Fruit fly (Drosophila melanogaster) whole organism, embryonic: ENCODE measurements around the gene SKIP.

Experiments
- Awh ChIP-seq: fragments of 200-800 bp; sonication (Bioruptor generic); IDR thresholded peaks from 2 replicates; pipeline ENCODE4, ENCODE4 v1.3.6; 2022; ENCODE audit warnings: missing biosample characterization, missing genetic modification characterization
- Blimp-1 ChIP-seq: fragments of 200-800 bp; sonication (Bioruptor generic); optimal IDR thresholded peaks from 3 replicates; lab custom pipeline; 2018; ENCODE audit warnings: missing biosample characterization, missing genetic modification characterization, mild to moderate bottlenecking, moderate library complexity, missing genetic modification reagents
- CG10274 ChIP-seq: fragments of 200-800 bp; sonication (Bioruptor generic); optimal IDR thresholded peaks from 3 replicates; lab custom pipeline; 2017; ENCODE audit warnings: missing biosample characterization, mild to moderate bottlenecking, missing genetic modification characterization
- CG11247 ChIP-seq: fragments of 200-800 bp; sonication (Bioruptor generic); IDR thresholded peaks from 2 replicates; pipeline ENCODE4 v1.3.6; 2022; ENCODE audit warnings: missing biosample characterization, missing genetic modification characterization
- CG11560 ChIP-seq: fragments of 200-800 bp; sonication (Bioruptor generic); IDR thresholded peaks from 3 replicates; pipeline ENCODE4 v1.3.6; 2022; ENCODE audit warnings: missing biosample characterization, missing genetic modification characterization
- CG12299 ChIP-seq: fragments of 200-800 bp; sonication (Bioruptor generic); optimal IDR thresholded peaks from 2 replicates; lab custom pipeline; 2018; ENCODE audit warnings: missing biosample characterization, mild to moderate bottlenecking, missing genetic modification characterization
- CG1233 ChIP-seq: fragments of 200-800 bp; sonication (Bioruptor generic); optimal IDR thresholded peaks from 4 replicates; lab custom pipeline; 2018; ENCODE audit warnings: missing biosample characterization, mild to moderate bottlenecking, missing genetic modification characterization
- CG12769 ChIP-seq: fragments of 200-800 bp; sonication (Bioruptor generic); optimal IDR thresholded peaks from 2 replicates; lab custom pipeline; 2019; ENCODE audit warnings: missing biosample characterization, mild to moderate bottlenecking, missing genetic modification characterization, moderate library complexity
- CG14050 ChIP-seq: fragments of 200-800 bp; sonication (Bioruptor generic); IDR thresholded peaks from 3 replicates; pipeline ENCODE4 v1.3.6; 2022; ENCODE audit warnings: missing biosample characterization, missing genetic modification characterization
- CG15479 ChIP-seq: fragments of 200-800 bp; sonication (Bioruptor generic); optimal IDR thresholded peaks from 3 replicates; lab custom pipeline; 2019; ENCODE audit warnings: missing biosample characterization, mild to moderate bottlenecking, missing genetic modification characterization, moderate library complexity
- CG15601 ChIP-seq: fragments of 200-800 bp; sonication (Bioruptor generic); optimal IDR thresholded peaks from 3 replicates; lab custom pipeline; 2019; ENCODE audit warnings: missing biosample characterization, mild to moderate bottlenecking, missing genetic modification characterization, moderate library complexity
- CG16813 ChIP-seq: fragments of 200-800 bp; sonication (Bioruptor generic); IDR thresholded peaks from 3 replicates; pipeline ENCODE4 v1.3.6; 2022; ENCODE audit warnings: missing biosample characterization, missing genetic modification characterization; ENCODE audit not compliant: partially characterized antibody
- CG2199 ChIP-seq: fragments of 200-800 bp; sonication (Bioruptor generic); IDR thresholded peaks from 3 replicates; pipeline ENCODE4 v1.3.6; 2022; ENCODE audit warnings: missing biosample characterization, missing genetic modification characterization
- CG2712 ChIP-seq: fragments of 200-800 bp; optimal IDR thresholded peaks from 3 replicates; lab custom pipeline; 2019; ENCODE audit warnings: missing biosample characterization, mild to moderate bottlenecking, missing genetic modification characterization, moderate library complexity
- CG31365 ChIP-seq: fragments of 200-800 bp; sonication (Bioruptor generic); optimal IDR thresholded peaks from 2 replicates; lab custom pipeline; 2018; ENCODE audit warnings: missing biosample characterization, mild to moderate bottlenecking, missing genetic modification characterization
- CG32767 ChIP-seq: fragments of 200-800 bp; sonication (Bioruptor generic); IDR thresholded peaks from 2 replicates; pipeline ENCODE4 v1.3.6; 2022; ENCODE audit warnings: missing biosample characterization, missing genetic modification characterization
- CG32772 ChIP-seq: fragments of 200-800 bp; sonication (Bioruptor generic); IDR thresholded peaks from 2 replicates; pipeline ENCODE4 v1.3.6; 2022; ENCODE audit warnings: missing biosample characterization, missing genetic modification characterization
- CG4707 ChIP-seq: fragments of 200-800 bp; sonication (Bioruptor generic); optimal IDR thresholded peaks from 2 replicates; lab custom pipeline; 2018; ENCODE audit warnings: missing biosample characterization, mild to moderate bottlenecking, missing genetic modification characterization, moderate library complexity
- CG7556 ChIP-seq: fragments of 200-800 bp; sonication (Bioruptor generic); optimal IDR thresholded peaks from 2 replicates; lab custom pipeline; 2017; ENCODE audit warnings: missing biosample characterization, mild to moderate bottlenecking, missing genetic modification characterization
- D19B ChIP-seq: fragments of 200-800 bp; sonication (Bioruptor generic); optimal IDR thresholded peaks from 2 replicates; lab custom pipeline; 2017; ENCODE audit warnings: missing biosample characterization, mild to moderate bottlenecking, missing genetic modification characterization
- Dek ChIP-seq: fragments of 200-800 bp; sonication (Bioruptor generic); optimal IDR thresholded peaks from 3 replicates; lab custom pipeline; 2019; ENCODE audit warnings: missing biosample characterization, mild to moderate bottlenecking, missing genetic modification characterization, moderate library complexity
- Dll ChIP-seq: fragments of 200-800 bp; sonication (Bioruptor generic); IDR thresholded peaks from 4 replicates; pipeline ENCODE4 v1.3.6; 2022; ENCODE audit warnings: missing biosample characterization, missing genetic modification characterization; ENCODE audit not compliant: partially characterized antibody
- Fer1 ChIP-seq: fragments of 200-800 bp; sonication (Bioruptor generic); optimal IDR thresholded peaks from 2 replicates; lab custom pipeline; 2017; ENCODE audit warnings: missing biosample characterization, mild to moderate bottlenecking, missing genetic modification characterization
- Hr39 ChIP-seq: fragments of >200 bp; optimal IDR thresholded peaks from 2 replicates; lab custom pipeline; 2017
- Hr78 ChIP-seq, 2 experiments: fragments of 200-800 bp in 1 of 2; fragments of >200 bp in 1 of 2; sonication (Bioruptor generic) in 1 of 2; optimal IDR thresholded peaks; 2 replicates each; lab custom pipeline; 2017 to 2019; ENCODE audit warnings: missing biosample characterization in 2 of 2, missing genetic modification characterization in 2 of 2, mild to moderate bottlenecking in 1 of 2, moderate library complexity in 1 of 2
- Mad ChIP-seq: fragments of 200-800 bp; sonication (Bioruptor generic); optimal IDR thresholded peaks from 2 replicates; lab custom pipeline; 2016; ENCODE audit warnings: missing biosample characterization, missing genetic modification characterization
- NC2α ChIP-seq: fragments of 200-800 bp; sonication (Bioruptor generic); optimal IDR thresholded peaks from 2 replicates; lab custom pipeline; 2016; ENCODE audit warnings: missing biosample characterization, missing genetic modification characterization
- NK7.1 ChIP-seq: fragments of 200-800 bp; sonication (Bioruptor generic); optimal IDR thresholded peaks from 3 replicates; lab custom pipeline; 2016; ENCODE audit warnings: missing biosample characterization, missing genetic modification characterization
- Nf-YC ChIP-seq: fragments of 200-800 bp; optimal IDR thresholded peaks from 3 replicates; lab custom pipeline; 2019; ENCODE audit warnings: missing biosample characterization, mild to moderate bottlenecking, missing genetic modification characterization, moderate library complexity
- Poxn ChIP-seq: fragments of 200-800 bp; sonication (Bioruptor generic); IDR thresholded peaks from 2 replicates; pipeline ENCODE4 v1.3.6; 2022; ENCODE audit warnings: missing biosample characterization, missing genetic modification characterization
- Taf1 ChIP-seq: fragments of 200-800 bp; sonication (Bioruptor generic); IDR thresholded peaks from 2 replicates; pipeline ENCODE4 v1.3.6; 2022; ENCODE audit warnings: missing biosample characterization, missing genetic modification characterization
- aop ChIP-seq: fragments of 200-800 bp; sonication (Bioruptor generic); IDR thresholded peaks from 2 replicates; pipeline ENCODE4 v1.3.6; 2022; ENCODE audit warnings: missing biosample characterization, missing genetic modification characterization
- ap ChIP-seq: fragments of 200-800 bp; sonication (Bioruptor generic); IDR thresholded peaks from 2 replicates; pipeline ENCODE4 v1.3.6; 2022; ENCODE audit warnings: missing biosample characterization, missing genetic modification characterization
- br ChIP-seq: fragments of >200 bp; optimal IDR thresholded peaks from 2 replicates; lab custom pipeline; 2017
- cg ChIP-seq: fragments of 200-800 bp; sonication (Bioruptor generic); optimal IDR thresholded peaks from 3 replicates; lab custom pipeline; 2019; ENCODE audit warnings: missing biosample characterization, mild to moderate bottlenecking, missing genetic modification characterization, moderate library complexity
- chif ChIP-seq, 2 experiments: fragments of 200-800 bp; sonication (Bioruptor generic); optimal IDR thresholded peaks; 3 replicates each; lab custom pipeline; 2016; ENCODE audit warnings: missing biosample characterization in 2 of 2, missing genetic modification characterization in 2 of 2
- chinmo ChIP-seq: fragments of 200-800 bp; sonication (Bioruptor generic); IDR thresholded peaks from 4 replicates; pipeline ENCODE4 v1.3.6; 2022; ENCODE audit warnings: missing biosample characterization, missing genetic modification characterization; ENCODE audit not compliant: partially characterized antibody
- exex ChIP-seq: fragments of 200-800 bp; sonication (Bioruptor generic); optimal IDR thresholded peaks from 4 replicates; lab custom pipeline; 2018; ENCODE audit warnings: missing biosample characterization, mild to moderate bottlenecking, missing genetic modification characterization, moderate library complexity
- fd3F ChIP-seq: fragments of 200-800 bp; sonication (Bioruptor generic); optimal IDR thresholded peaks from 2 replicates; lab custom pipeline; 2018; ENCODE audit warnings: missing biosample characterization, mild to moderate bottlenecking, missing genetic modification characterization, moderate library complexity
- grn ChIP-seq: fragments of 200-800 bp; sonication (Bioruptor generic); optimal IDR thresholded peaks from 3 replicates; lab custom pipeline; 2017; ENCODE audit warnings: missing biosample characterization, missing genetic modification characterization
- jing ChIP-seq: fragments of 200-800 bp; sonication (Bioruptor generic); optimal IDR thresholded peaks from 2 replicates; lab custom pipeline; 2018; ENCODE audit warnings: missing biosample characterization, mild to moderate bottlenecking, missing genetic modification characterization
- lab ChIP-seq: fragments of 200-800 bp; sonication (Bioruptor generic); optimal IDR thresholded peaks from 3 replicates; lab custom pipeline; 2017; ENCODE audit warnings: missing biosample characterization, missing genetic modification characterization, mild to moderate bottlenecking, moderate library complexity, missing genetic modification reagents
- lmd ChIP-seq: fragments of 200-800 bp; sonication (Bioruptor generic); IDR thresholded peaks from 2 replicates; pipeline ENCODE4 v1.3.6; 2022; ENCODE audit warnings: missing biosample characterization, missing genetic modification characterization
- lov ChIP-seq, 2 experiments: fragments of 200-800 bp in 1 of 2; fragments of >200 bp in 1 of 2; sonication (Bioruptor generic) in 1 of 2; IDR thresholded peaks in 1 of 2; optimal IDR thresholded peaks in 1 of 2; 2 replicates in 1 of 2; 3 replicates in 1 of 2; pipeline versions ENCODE4 v1.3.6 to Lab custom; 2017 to 2022; ENCODE audit warnings: missing biosample characterization in 1 of 2, missing genetic modification characterization in 1 of 2
- oc ChIP-seq: fragments of 200-800 bp; sonication (Bioruptor generic); optimal IDR thresholded peaks from 2 replicates; lab custom pipeline; 2018; ENCODE audit warnings: missing biosample characterization, mild to moderate bottlenecking, missing genetic modification characterization, moderate library complexity
- tap ChIP-seq: fragments of 200-800 bp; optimal IDR thresholded peaks from 3 replicates; lab custom pipeline; 2019; ENCODE audit warnings: missing biosample characterization, mild to moderate bottlenecking, missing genetic modification characterization, moderate library complexity
- trem ChIP-seq: fragments of 200-800 bp; optimal IDR thresholded peaks from 3 replicates; lab custom pipeline; 2019; ENCODE audit warnings: missing biosample characterization, mild to moderate bottlenecking, missing genetic modification characterization, moderate library complexity
- twi ChIP-seq: fragments of 200-800 bp; optimal IDR thresholded peaks from 2 replicates; lab custom pipeline; 2019; ENCODE audit warnings: missing biosample characterization, mild to moderate bottlenecking, missing genetic modification characterization, moderate library complexity
- vvl ChIP-seq: fragments of 200-800 bp; sonication (Bioruptor generic); IDR thresholded peaks from 2 replicates; pipeline ENCODE4 v1.3.6; 2022; ENCODE audit warnings: missing biosample characterization, missing genetic modification characterization

The SKIP gene

DNA sequence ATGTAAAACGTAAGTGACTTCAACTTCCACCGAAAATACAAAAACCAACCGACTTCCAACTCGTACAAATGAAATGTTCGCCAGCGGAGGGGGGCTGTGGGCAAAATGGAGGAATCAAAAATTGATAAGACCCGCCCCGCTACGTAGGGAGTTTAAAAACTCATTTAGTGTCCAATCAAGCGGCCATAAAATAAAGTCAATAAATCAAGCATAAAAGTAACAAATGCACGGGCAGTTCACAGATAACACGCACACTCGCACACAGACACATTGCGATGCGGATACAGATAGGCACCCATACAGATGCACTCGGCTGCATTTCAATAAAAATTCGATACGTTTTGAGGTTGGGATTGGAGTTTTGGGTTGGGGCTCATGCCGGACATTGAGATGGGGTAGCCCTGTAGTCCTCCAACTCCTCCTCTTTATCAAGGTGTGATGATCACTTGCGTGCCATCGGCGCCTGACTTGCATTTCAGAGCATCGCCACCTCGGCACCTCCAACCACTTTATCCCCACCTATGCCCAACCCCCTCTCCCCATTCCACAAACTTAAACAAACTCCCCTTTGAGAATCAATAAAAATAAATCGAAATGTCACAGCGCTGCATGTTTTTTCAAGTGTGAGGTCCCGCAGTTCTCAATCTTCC, 64.2 kb downstream of the SKIP start (continued):
- TF ChIP-seq Dll (GFP tag; lab: Robert Waterston, UW) (no peak), CG10274 (GFP tag; lab: Kevin White, UChicago) (no peak), lab (peak; percentile 9), fd3F (GFP tag; lab: Kevin White, UChicago) (no peak), CG11247 (no peak), lov (optimal IDR thresholded peaks at IDR 0.05; lab: Kevin White, UChicago) (no peak), lov (GFP tag; IDR thresholded peaks at IDR 0.05; lab: Robert Waterston, UW) (no peak), CG12299 (tag; lab: Kevin White, UChicago) (no peak), br (no peak), twi (peak; percentile 4), Hr78 (GFP tag; optimal IDR thresholded peaks at IDR 0.05; lab: Kevin White, UChicago) (peak in 1 of 2 experiments; percentile 43), CG16813 (GFP tag; lab: Robert Waterston, UW) (no peak), aop (GFP tag; lab: Robert Waterston, UW) (no peak), Blimp-1 (no peak), NC2α (GFP tag; lab: Kevin White, UChicago) (no peak), chinmo (GFP tag; lab: Robert Waterston, UW) (0 out of 4 replicates have a peak, but pooled peaks have one; percentile 10), NK7.1 (GFP tag; lab: Kevin White, UChicago) (no peak), CG1233 (GFP tag; lab: Kevin White, UChicago) (no peak), cg (peak; percentile 79), vvl (0 out of 2 replicates have a peak, but pooled peaks have one; percentile 46), D19B (GFP tag; lab: Kevin White, UChicago) (no peak), CG4707 (GFP tag; lab: Kevin White, UChicago) (no peak), Taf1 (GFP tag; lab: Robert Waterston, UW) (no peak), CG11560 (tag; lab: Robert Waterston, UW) (no peak), lmd (GFP tag; lab: Robert Waterston, UW) (no peak), trem (no peak), CG15479 (GFP tag; lab: Kevin White, UChicago) (no peak), exex (peak; percentile 67), Nf-YC (tag; lab: Kevin White, UChicago) (peak; percentile 15), Awh (GFP tag; lab: Robert Waterston, UW) (peak; percentile 94), Poxn (GFP tag; lab: Robert Waterston, UW) (no peak), CG31365 (no peak), chif (GFP tag; optimal IDR thresholded peaks at IDR 0.05; lab: Kevin White, UChicago) (no peak), CG32767 (GFP tag; lab: Robert Waterston, UW) (0 out of 2 replicates have a peak, but pooled peaks have one; percentile 12), Fer1 (GFP tag; lab: Kevin White, UChicago) (no peak), tap (tag; lab: Kevin White, UChicago) (no peak), CG2199 (peak; percentile 73; the same call in 2 of the 3 replicates), oc (tag; lab: Kevin White, UChicago) (peak; percentile 18), ap (GFP tag; lab: Robert Waterston, UW) (no peak), Dek (no peak), CG2712 (tag; lab: Kevin White, UChicago) (no peak), Hr39 (lab: Kevin White, UChicago) (no peak), grn (GFP tag; lab: Kevin White, UChicago) (peak; percentile 93), jing (GFP tag; lab: Kevin White, UChicago) (no peak), CG14050 (GFP tag; lab: Robert Waterston, UW) (no peak), CG32772 (GFP tag; lab: Robert Waterston, UW) (0 out of 2 replicates have a peak, but pooled peaks have one; percentile 6), CG15601 (tag; lab: Kevin White, UChicago) (peak; percentile 17), CG12769 (no peak), Mad (no peak), CG7556 (GFP tag; lab: Kevin White, UChicago) (no peak)
